Fruit fly (Drosophila melanogaster) whole organism, embryonic: ENCODE results near the gene Ddc.

Experiments used
- BtbVII ChIP-seq: fragments of 200-800 bp; sonication (Bioruptor generic); optimal IDR thresholded peaks from 3 replicates; lab custom pipeline; 2017; ENCODE audit warnings: missing biosample characterization, mild to moderate bottlenecking, missing genetic modification characterization
- Bteb2 ChIP-seq: fragments of 200-800 bp; sonication (Bioruptor generic); optimal IDR thresholded peaks from 2 replicates; lab custom pipeline; 2016; ENCODE audit warnings: missing biosample characterization, missing genetic modification characterization
- CG10654 ChIP-seq: fragments of 200-800 bp; sonication (Bioruptor generic); optimal IDR thresholded peaks from 2 replicates; lab custom pipeline; 2016; ENCODE audit warnings: missing biosample characterization, missing genetic modification characterization
- CG10959 ChIP-seq: fragments of 200-800 bp; sonication (Bioruptor generic); IDR thresholded peaks from 2 replicates; pipeline ENCODE4 v1.3.6; 2022; ENCODE audit warnings: missing biosample characterization, missing genetic modification characterization
- CG11093 ChIP-seq: fragments of 200-800 bp; sonication (Bioruptor generic); IDR thresholded peaks from 3 replicates; pipeline ENCODE4 v1.3.6; 2022; ENCODE audit warnings: missing biosample characterization, missing genetic modification characterization
- CG11504 ChIP-seq: fragments of 200-800 bp; sonication (Bioruptor generic); optimal IDR thresholded peaks from 3 replicates; lab custom pipeline; 2019; ENCODE audit warnings: missing biosample characterization, mild to moderate bottlenecking, missing genetic modification characterization, moderate library complexity
- CG13894 ChIP-seq: fragments of 200-800 bp; sonication (Bioruptor generic); optimal IDR thresholded peaks from 3 replicates; lab custom pipeline; 2018; ENCODE audit warnings: missing biosample characterization, mild to moderate bottlenecking, missing genetic modification characterization, moderate library complexity
- CG15479 ChIP-seq: fragments of 200-800 bp; sonication (Bioruptor generic); optimal IDR thresholded peaks from 3 replicates; lab custom pipeline; 2019; ENCODE audit warnings: missing biosample characterization, mild to moderate bottlenecking, missing genetic modification characterization, moderate library complexity
- CG17385 ChIP-seq: fragments of 200-800 bp; sonication (Bioruptor generic); optimal IDR thresholded peaks from 3 replicates; lab custom pipeline; 2018; ENCODE audit warnings: missing biosample characterization, mild to moderate bottlenecking, missing genetic modification characterization
- CG1832 ChIP-seq: fragments of 200-800 bp; sonication (Bioruptor generic); optimal IDR thresholded peaks from 2 replicates; lab custom pipeline; 2017; ENCODE audit warnings: missing biosample characterization, mild to moderate bottlenecking, missing genetic modification characterization, inconsistent platforms
- CG18764 ChIP-seq: fragments of 200-800 bp; sonication (Bioruptor generic); optimal IDR thresholded peaks from 3 replicates; lab custom pipeline; 2016; ENCODE audit warnings: missing biosample characterization, missing genetic modification characterization
- CG2120 ChIP-seq: fragments of 200-800 bp; sonication (Bioruptor generic); optimal IDR thresholded peaks from 3 replicates; lab custom pipeline; 2016; ENCODE audit warnings: missing biosample characterization, missing genetic modification characterization
- CG31441 ChIP-seq: fragments of 200-800 bp; sonication (Bioruptor generic); IDR thresholded peaks from 2 replicates; pipeline ENCODE4 v1.3.6; 2022; ENCODE audit warnings: missing biosample characterization, missing genetic modification characterization
- CG32532 ChIP-seq: fragments of 200-800 bp; sonication (Bioruptor generic); IDR thresholded peaks from 2 replicates; pipeline ENCODE4 v1.3.6; 2022; ENCODE audit warnings: missing biosample characterization, missing genetic modification characterization
- CG32772 ChIP-seq: fragments of 200-800 bp; sonication (Bioruptor generic); IDR thresholded peaks from 2 replicates; pipeline ENCODE4 v1.3.6; 2022; ENCODE audit warnings: missing biosample characterization, missing genetic modification characterization
- CG34376 ChIP-seq: fragments of 200-800 bp; sonication (Bioruptor generic); optimal IDR thresholded peaks from 2 replicates; lab custom pipeline; 2018; ENCODE audit warnings: missing biosample characterization, mild to moderate bottlenecking, missing genetic modification characterization
- CG4328 ChIP-seq: fragments of 200-800 bp; sonication (Bioruptor generic); optimal IDR thresholded peaks from 3 replicates; lab custom pipeline; 2017; ENCODE audit warnings: missing biosample characterization, missing genetic modification reagents, missing genetic modification characterization
- CG4617 ChIP-seq: fragments of 200-800 bp; sonication (Bioruptor generic); optimal IDR thresholded peaks from 3 replicates; lab custom pipeline; 2016; ENCODE audit warnings: missing biosample characterization, missing genetic modification characterization, borderline replicate concordance
- CG4820 ChIP-seq: fragments of 200-800 bp; sonication (Bioruptor generic); optimal IDR thresholded peaks from 3 replicates; lab custom pipeline; 2016; ENCODE audit warnings: missing biosample characterization, missing genetic modification characterization
- CG4854 ChIP-seq: fragments of 200-800 bp; sonication (Bioruptor generic); optimal IDR thresholded peaks from 2 replicates; lab custom pipeline; 2016; ENCODE audit warnings: missing biosample characterization, missing genetic modification characterization, inconsistent platforms
- CG5953 ChIP-seq: fragments of 200-800 bp; sonication (Bioruptor generic); IDR thresholded peaks from 2 replicates; pipeline ENCODE4 v1.3.6; 2022; ENCODE audit warnings: missing biosample characterization, missing genetic modification characterization
- CG7987 ChIP-seq: fragments of 200-800 bp; sonication (Bioruptor generic); optimal IDR thresholded peaks from 2 replicates; lab custom pipeline; 2018; ENCODE audit warnings: missing biosample characterization, mild to moderate bottlenecking, missing genetic modification characterization, moderate library complexity
- CG8359 ChIP-seq: fragments of 200-800 bp; sonication (Bioruptor generic); optimal IDR thresholded peaks from 2 replicates; lab custom pipeline; 2017; ENCODE audit warnings: missing biosample characterization, mild to moderate bottlenecking, missing genetic modification characterization, borderline replicate concordance
- D19A ChIP-seq: fragments of 200-800 bp; optimal IDR thresholded peaks from 3 replicates; lab custom pipeline; 2019; ENCODE audit warnings: missing biosample characterization, mild to moderate bottlenecking, missing genetic modification characterization, moderate library complexity
- D19B ChIP-seq: fragments of 200-800 bp; sonication (Bioruptor generic); optimal IDR thresholded peaks from 2 replicates; lab custom pipeline; 2017; ENCODE audit warnings: missing biosample characterization, mild to moderate bottlenecking, missing genetic modification characterization
- Dfd ChIP-seq, 2 experiments: fragments of >200 bp; optimal IDR thresholded peaks; 2 replicates each; lab custom pipeline; 2017; ENCODE audit warnings: missing biosample characterization in 2 of 2, missing genetic modification characterization in 2 of 2
- Dip3 ChIP-seq: fragments of 200-800 bp; sonication (Bioruptor generic); optimal IDR thresholded peaks from 3 replicates; lab custom pipeline; 2016; ENCODE audit warnings: missing biosample characterization, missing genetic modification characterization
- E2f1 ChIP-seq: fragments of 200-800 bp; sonication (Bioruptor generic); IDR thresholded peaks from 2 replicates; pipeline ENCODE4 v1.3.6; 2022; ENCODE audit warnings: missing biosample characterization, missing genetic modification characterization
- Fer2 ChIP-seq: fragments of 200-800 bp; sonication (Bioruptor generic); optimal IDR thresholded peaks from 2 replicates; lab custom pipeline; 2018; ENCODE audit warnings: missing biosample characterization, mild to moderate bottlenecking, missing genetic modification characterization, moderate library complexity
- H2.0 ChIP-seq: fragments of 200-800 bp; sonication (Bioruptor generic); IDR thresholded peaks from 2 replicates; pipeline ENCODE4 v1.3.6; 2022; ENCODE audit warnings: missing biosample characterization, missing genetic modification characterization
- Mad ChIP-seq: fragments of 200-800 bp; sonication (Bioruptor generic); optimal IDR thresholded peaks from 2 replicates; lab custom pipeline; 2016; ENCODE audit warnings: missing biosample characterization, missing genetic modification characterization
- Mes4 ChIP-seq: fragments of 200-800 bp; sonication (Bioruptor generic); optimal IDR thresholded peaks from 2 replicates; lab custom pipeline; 2016; ENCODE audit warnings: missing biosample characterization, missing genetic modification characterization
- PHDP ChIP-seq: fragments of 200-800 bp; sonication (Bioruptor generic); optimal IDR thresholded peaks from 3 replicates; lab custom pipeline; 2018; ENCODE audit warnings: missing biosample characterization, mild to moderate bottlenecking, missing genetic modification characterization, moderate library complexity
- Sox100B ChIP-seq: fragments of 200-800 bp; sonication (Bioruptor generic); optimal IDR thresholded peaks from 3 replicates; lab custom pipeline; 2018; ENCODE audit warnings: missing biosample characterization, mild to moderate bottlenecking, missing genetic modification characterization
- Sry-δ ChIP-seq: fragments of 200-800 bp; sonication (Bioruptor generic); optimal IDR thresholded peaks from 2 replicates; lab custom pipeline; 2016; ENCODE audit warnings: missing biosample characterization, missing genetic modification characterization
- ab ChIP-seq: fragments of 200-800 bp; sonication (Bioruptor generic); optimal IDR thresholded peaks from 2 replicates; lab custom pipeline; 2016; ENCODE audit warnings: missing biosample characterization, missing genetic modification characterization
- aop ChIP-seq: fragments of 200-800 bp; sonication (Bioruptor generic); IDR thresholded peaks from 2 replicates; pipeline ENCODE4 v1.3.6; 2022; ENCODE audit warnings: missing biosample characterization, missing genetic modification characterization
- bsh ChIP-seq, 2 experiments: fragments of 200-800 bp; sonication (Bioruptor generic); optimal IDR thresholded peaks; 2 replicates each; lab custom pipeline; 2017 to 2018; ENCODE audit warnings: mild to moderate bottlenecking in 2 of 2, missing biosample characterization in 2 of 2, missing genetic modification characterization in 2 of 2, moderate library complexity in 1 of 2
- chm ChIP-seq: fragments of 200-800 bp; sonication (Bioruptor generic); IDR thresholded peaks from 2 replicates; pipeline ENCODE4 v1.3.6; 2022; ENCODE audit warnings: missing biosample characterization, missing genetic modification characterization
- crc ChIP-seq: fragments of 200-800 bp; sonication (Bioruptor generic); optimal IDR thresholded peaks from 2 replicates; lab custom pipeline; 2016; ENCODE audit warnings: missing biosample characterization, missing genetic modification characterization
- crp ChIP-seq, 2 experiments: fragments of 200-800 bp; sonication (Bioruptor generic); optimal IDR thresholded peaks; 2 replicates in 1 of 2; 3 replicates in 1 of 2; lab custom pipeline; 2017; ENCODE audit warnings: missing biosample characterization in 2 of 2, missing genetic modification characterization in 2 of 2, mild to moderate bottlenecking in 1 of 2, moderate library complexity in 1 of 2
- disco-r ChIP-seq: fragments of 200-800 bp; sonication (Bioruptor generic); optimal IDR thresholded peaks from 2 replicates; lab custom pipeline; 2016; ENCODE audit warnings: missing biosample characterization, missing genetic modification characterization
- dmrt11E ChIP-seq: fragments of 200-800 bp; sonication (Bioruptor generic); optimal IDR thresholded peaks from 3 replicates; lab custom pipeline; 2018; ENCODE audit warnings: missing biosample characterization, mild to moderate bottlenecking, missing genetic modification characterization, moderate library complexity
- ftz-f1 ChIP-seq: fragments of 200-800 bp; sonication (Bioruptor generic); optimal IDR thresholded peaks from 2 replicates; lab custom pipeline; 2016; ENCODE audit warnings: missing biosample characterization, missing genetic modification characterization
- gfzf ChIP-seq: fragments of 200-800 bp; sonication (Bioruptor generic); optimal IDR thresholded peaks from 2 replicates; lab custom pipeline; 2016; ENCODE audit warnings: missing biosample characterization, mild to moderate bottlenecking, missing genetic modification characterization, moderate library complexity
- her ChIP-seq: fragments of 200-800 bp; sonication (Bioruptor generic); optimal IDR thresholded peaks from 2 replicates; lab custom pipeline; 2016; ENCODE audit warnings: missing biosample characterization, missing genetic modification characterization
- otp ChIP-seq: fragments of 200-800 bp; sonication (Bioruptor generic); IDR thresholded peaks from 3 replicates; pipeline ENCODE4, ENCODE4 v1.3.6; 2022; ENCODE audit warnings: missing biosample characterization, missing genetic modification characterization
- pnt ChIP-seq: fragments of 200-800 bp; sonication (Bioruptor generic); optimal IDR thresholded peaks from 3 replicates; lab custom pipeline; 2016; ENCODE audit warnings: missing biosample characterization, missing genetic modification characterization
- run ChIP-seq: fragments of 200-800 bp; sonication (Bioruptor generic); optimal IDR thresholded peaks from 3 replicates; lab custom pipeline; 2018; ENCODE audit warnings: missing biosample characterization, mild to moderate bottlenecking, missing genetic modification characterization
- tin ChIP-seq: fragments of 200-800 bp; sonication (Bioruptor generic); optimal IDR thresholded peaks from 3 replicates; lab custom pipeline; 2016; ENCODE audit warnings: missing biosample characterization, missing genetic modification characterization
- trem ChIP-seq: fragments of 200-800 bp; optimal IDR thresholded peaks from 3 replicates; lab custom pipeline; 2019; ENCODE audit warnings: missing biosample characterization, mild to moderate bottlenecking, missing genetic modification characterization, moderate library complexity

Gene Ddc

DNA sequence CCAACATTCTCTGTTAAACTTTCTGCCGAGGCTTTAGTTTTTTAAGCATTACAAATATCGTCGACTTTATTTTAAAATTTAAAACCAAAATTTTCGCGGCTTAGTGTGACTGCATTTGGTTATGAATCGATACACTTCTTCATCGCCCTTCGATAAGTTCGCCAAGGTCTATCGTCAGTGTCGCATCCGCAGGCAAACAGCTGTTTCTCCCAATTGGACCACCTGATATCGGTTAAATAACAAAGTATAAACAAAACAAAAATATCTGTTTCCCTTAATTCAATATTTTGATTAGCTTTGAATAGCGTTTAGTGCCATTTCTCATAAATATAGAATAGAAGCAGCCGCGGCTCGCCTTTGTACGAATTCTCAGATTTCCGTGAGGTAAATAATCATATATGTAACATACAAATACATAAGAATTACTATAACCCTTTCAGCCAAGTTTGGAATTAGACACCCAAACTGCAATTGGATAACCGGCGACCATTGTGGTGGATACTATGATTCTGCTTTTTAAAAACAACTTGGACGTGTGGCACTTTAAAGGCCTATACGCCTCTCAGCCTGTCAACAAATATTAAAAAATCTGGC, 5.8 kb downstream of the Ddc start, which contains the start of gene CG10561 (continued):
- no peak for TF ChIP-seq dmrt11E (tag; lab: Kevin White, UChicago)
- TF ChIP-seq Fer2 = no peak
- TF ChIP-seq ftz-f1 (GFP tag; lab: Kevin White, UChicago) = no peak
- no peak for TF ChIP-seq Mes4
- TF ChIP-seq run (tag; lab: Kevin White, UChicago) = no peak
- TF ChIP-seq CG7987 (GFP tag; lab: Kevin White, UChicago) = no peak
- TF ChIP-seq CG8359 (GFP tag; lab: Kevin White, UChicago) = no peak
- TF ChIP-seq tin (GFP tag; lab: Kevin White, UChicago) = no peak
- no peak for TF ChIP-seq CG4820
- no peak for TF ChIP-seq CG17385 (GFP tag; lab: Kevin White, UChicago)
- no peak for TF ChIP-seq CG2120
- TF ChIP-seq CG34376 (GFP tag; lab: Kevin White, UChicago) = no peak
- no peak for TF ChIP-seq CG1832 (GFP tag; lab: Kevin White, UChicago)
- no peak for TF ChIP-seq D19B (GFP tag; lab: Kevin White, UChicago)
- TF ChIP-seq gfzf = peak; percentile 51
- no peak for TF ChIP-seq disco-r
- no peak for TF ChIP-seq D19A (tag; lab: Kevin White, UChicago)
- TF ChIP-seq otp (GFP tag; lab: Robert Waterston, UW) = no peak
- no peak for TF ChIP-seq CG32532
- TF ChIP-seq PHDP (tag; lab: Kevin White, UChicago) = no peak
- no peak for TF ChIP-seq Sox100B (GFP tag; lab: Kevin White, UChicago)
- no peak for TF ChIP-seq CG18764 (GFP tag; lab: Kevin White, UChicago)
- TF ChIP-seq CG5953 = no peak
- peak; percentile 28 for TF ChIP-seq CG11504 (tag; lab: Kevin White, UChicago)
- no peak for TF ChIP-seq Bteb2 (GFP tag; lab: Kevin White, UChicago)
- TF ChIP-seq CG11093 (GFP tag; lab: Robert Waterston, UW) = no peak
- TF ChIP-seq E2f1 (GFP tag; lab: Robert Waterston, UW) = no peak
- TF ChIP-seq bsh (GFP tag; optimal IDR thresholded peaks at IDR 0.05; lab: Kevin White, UChicago) = no peak
- no peak for TF ChIP-seq CG4328 (GFP tag; lab: Kevin White, UChicago)
- no peak for TF ChIP-seq CG32772 (GFP tag; lab: Robert Waterston, UW)
- TF ChIP-seq Sry-δ = peak; percentile 88
- TF ChIP-seq CG10654 (GFP tag; lab: Kevin White, UChicago) = no peak
- no peak for TF ChIP-seq Dip3
- TF ChIP-seq aop (GFP tag; lab: Robert Waterston, UW) = no peak
- TF ChIP-seq her (GFP tag; lab: Kevin White, UChicago) = no peak
- TF ChIP-seq ab = no peak
- TF ChIP-seq CG4854 (GFP tag; lab: Kevin White, UChicago) = no peak
- TF ChIP-seq BtbVII (GFP tag; lab: Kevin White, UChicago) = no peak
- peak; percentile 41 for TF ChIP-seq trem (tag; lab: Kevin White, UChicago)
- TF ChIP-seq Dfd (GFP tag; optimal IDR thresholded peaks at IDR 0.05; lab: Kevin White, UChicago) = no peak
- no peak for TF ChIP-seq CG4617 (GFP tag; lab: Kevin White, UChicago)
- TF ChIP-seq pnt = no peak
- TF ChIP-seq chm = no peak
- no peak for TF ChIP-seq CG10959 (GFP tag; lab: Robert Waterston, UW)
- TF ChIP-seq Mad = no peak
- no peak for TF ChIP-seq CG31441 (GFP tag; lab: Robert Waterston, UW)
- no peak for TF ChIP-seq H2.0 (GFP tag; lab: Robert Waterston, UW)
- no peak for TF ChIP-seq CG15479 (GFP tag; lab: Kevin White, UChicago)
- no peak for TF ChIP-seq CG13894 (tag; lab: Kevin White, UChicago)
- no peak for TF ChIP-seq crc (GFP tag; lab: Kevin White, UChicago)
- peak; percentile 67 to 96 for TF ChIP-seq crp (GFP tag; optimal IDR thresholded peaks at IDR 0.05; lab: Kevin White, UChicago)
